Worm (Caenorhabditis elegans) whole organism, L1 larva: ENCODE data around the gene F59E12.15.
"Not testable (repeated sequence)": the region's sequence is repeated elsewhere in the genome, so short reads cannot be mapped to it uniquely, and the experiment has no call there.

ENCODE experiments used
- fkh-10 ChIP-seq: sonication (generic microtip); optimal IDR thresholded peaks from 2 replicates; lab custom pipeline; 2017; ENCODE audit warnings: missing biosample characterization, missing genetic modification reagents, missing genetic modification characterization
- lin-35 ChIP-seq, 2 experiments: fragments of 150-350 bp; optimal IDR thresholded peaks; 2 replicates each; lab custom pipeline; 2014; ENCODE audit warnings: missing biosample characterization in 2 of 2, missing genetic modification characterization in 2 of 2, missing genetic modification reagents in 2 of 2
- nhr-28 ChIP-seq: fragments of 150-350 bp; optimal IDR thresholded peaks from 2 replicates; lab custom pipeline; 2014; ENCODE audit warnings: missing biosample characterization, missing genetic modification characterization
- unc-130 ChIP-seq: fragments of 150-350 bp; optimal IDR thresholded peaks from 2 replicates; lab custom pipeline; 2017; ENCODE audit warnings: missing biosample characterization, missing genetic modification characterization, inconsistent platforms
- ztf-11 ChIP-seq, 2 experiments: sonication (generic microtip); optimal IDR thresholded peaks; 2 replicates each; lab custom pipeline; 2016 to 2017; ENCODE audit warnings: missing genetic modification characterization in 2 of 2, missing biosample characterization in 1 of 2, missing compliant biosample characterization in 1 of 2

DNA sequence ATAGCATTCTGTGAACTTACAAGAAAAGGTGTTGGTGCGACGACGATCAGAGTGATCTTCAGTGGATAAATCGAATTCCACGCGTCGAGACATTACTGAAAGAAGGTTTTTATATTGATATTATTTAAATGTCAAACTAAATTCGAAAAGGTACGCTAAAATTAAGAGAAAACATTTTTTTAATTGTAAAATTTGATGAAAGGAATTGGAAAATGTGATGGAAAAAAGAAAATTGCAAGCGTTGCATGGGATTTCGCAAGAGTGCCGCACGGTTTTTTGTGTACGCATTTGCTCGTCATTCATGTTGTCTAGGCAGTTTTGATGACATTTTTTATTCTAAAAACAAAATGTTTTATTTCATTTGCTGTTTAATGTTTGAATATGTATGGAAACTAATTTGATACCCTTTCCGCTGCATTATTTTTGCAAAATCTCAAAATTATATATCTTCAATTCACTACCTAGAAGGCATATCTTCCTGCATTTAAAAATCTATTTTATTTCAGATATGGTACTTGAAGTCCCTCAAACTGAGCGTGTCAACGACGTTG is 2.8 kb upstream of the F59E12.15 start, which contains the start of the genes F59E12.6 and npl-4.1:
- not testable (repeated sequence) for TF ChIP-seq unc-130 (tag; lab: Kevin White, UChicago); nhr-28 (tag; lab: Kevin White, UChicago); ztf-11 (tag; optimal IDR thresholded peaks at IDR 0.05; lab: Kevin White, UChicago); lin-35 (GFP tag; optimal IDR thresholded peaks at IDR 0.05; lab: Kevin White, UChicago); fkh-10 (GFP tag; lab: Kevin White, UChicago)
